Fruit fly (Drosophila melanogaster): Measurements from ENCODE around the gene RnpS1.

Gene RnpS1

DNA sequence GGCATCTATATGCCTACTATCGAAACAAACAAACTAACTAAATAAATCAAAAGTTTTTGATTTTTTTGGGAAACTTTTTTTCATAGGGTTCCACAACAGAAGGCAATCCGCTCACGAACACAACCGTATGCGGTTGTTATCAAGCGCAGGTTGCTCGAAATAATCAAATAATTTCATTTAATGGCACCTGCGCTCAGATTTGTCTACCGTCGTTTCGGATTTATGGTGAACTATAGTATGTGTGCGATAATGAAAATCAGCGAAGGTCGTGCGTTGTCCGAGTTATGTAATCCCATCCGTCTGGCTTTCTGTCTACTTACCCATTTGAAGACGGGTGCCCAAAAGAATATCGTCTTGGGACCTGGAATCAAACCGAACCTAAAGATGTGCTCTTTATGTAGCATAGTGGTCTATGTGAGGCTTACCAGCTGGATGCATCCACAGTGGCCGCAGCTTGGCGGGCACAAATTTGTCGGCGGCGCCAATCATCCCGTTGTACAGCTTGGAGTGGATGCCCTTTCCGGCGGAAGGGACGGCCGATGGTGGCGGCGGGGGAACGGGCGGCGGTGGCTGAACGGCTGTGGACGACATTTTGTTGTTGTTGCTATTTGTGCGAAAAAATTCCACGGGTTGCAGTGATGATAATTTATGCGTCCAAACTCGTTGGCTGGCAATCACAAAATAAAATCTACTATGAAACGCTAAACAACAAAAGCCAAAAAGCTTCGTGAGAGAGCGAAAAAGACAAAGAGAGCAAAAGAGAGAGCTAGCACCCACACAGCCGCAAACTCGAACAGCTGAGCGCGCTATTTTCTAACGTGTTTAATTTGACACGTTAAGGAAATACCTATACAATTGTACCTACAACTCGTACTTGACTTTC is 21.3 kb downstream of the RnpS1 start (continued):
- TF ChIP-seq pan (optimal IDR thresholded peaks at IDR 0.05) (no peak), pan (GFP tag; optimal IDR thresholded peaks at IDR 0.05 in 1 of 2, IDR thresholded peaks at IDR 0.05 in 1 of 2) (no peak), dpn (GFP tag; optimal IDR thresholded peaks at IDR 0.05) (no peak), CG5180 (GFP tag; optimal IDR thresholded peaks at IDR 0.05) (no peak), CG3281 (GFP tag; optimal IDR thresholded peaks at IDR 0.05) (no peak), jigr1 (GFP tag; IDR thresholded peaks at IDR 0.05) (no peak), CG2129 (GFP tag; IDR thresholded peaks at IDR 0.05; ENCODE audit: partially characterized antibody) (no peak), CG7987 (GFP tag; optimal IDR thresholded peaks at IDR 0.05) (peak; percentile 47), tgo (GFP tag; IDR thresholded peaks at IDR 0.05) (no peak), Pdp1 (GFP tag; optimal IDR thresholded peaks at IDR 0.05) (peak in 1 of 2 experiments; percentile 96), CG10543 (GFP tag; optimal IDR thresholded peaks at IDR 0.05) (peak; percentile 31), CG3847 (GFP tag; IDR thresholded peaks at IDR 0.05) (no peak), CG15601 (tag; optimal IDR thresholded peaks at IDR 0.05) (no peak), CG32772 (GFP tag; IDR thresholded peaks at IDR 0.05) (no peak), CG4282 (GFP tag; optimal IDR thresholded peaks at IDR 0.05) (no peak), CG31388 (GFP tag; optimal IDR thresholded peaks at IDR 0.05) (no peak), luna (GFP tag; optimal IDR thresholded peaks at IDR 0.05) (no peak), Dek (tag; optimal IDR thresholded peaks at IDR 0.05) (no peak), CG32532 (GFP tag; IDR thresholded peaks at IDR 0.05) (peak; percentile 38; the same call in 1 of the 2 replicates), Hmr (GFP tag; optimal IDR thresholded peaks at IDR 0.05) (no peak), CG1529 (GFP tag; optimal IDR thresholded peaks at IDR 0.05) (no peak), pum (GFP tag; optimal IDR thresholded peaks at IDR 0.05) (no peak), Six4 (GFP tag; optimal IDR thresholded peaks at IDR 0.05) (no peak), CG13123 (GFP tag; optimal IDR thresholded peaks at IDR 0.05) (no peak), CG4730 (GFP tag; IDR thresholded peaks at IDR 0.05) (no peak), tll (GFP tag; optimal IDR thresholded peaks at IDR 0.05) (no peak), CG10959 (GFP tag; IDR thresholded peaks at IDR 0.05) (no peak), Ptx1 (GFP tag; IDR thresholded peaks at IDR 0.05) (0 out of 2 replicates have a peak, but pooled peaks have one; percentile 7), Bgb (GFP tag; IDR thresholded peaks at IDR 0.05; ENCODE audit: partially characterized antibody) (peak; percentile 43; the same call in 1 of the 2 replicates), slbo (GFP tag; IDR thresholded peaks at IDR 0.05) (peak; percentile 19), chif (GFP tag; optimal IDR thresholded peaks at IDR 0.05) (no peak), Rx (GFP tag; IDR thresholded peaks at IDR 0.05) (no peak), eyg (GFP tag; optimal IDR thresholded peaks at IDR 0.05) (no peak), CG8478 (optimal IDR thresholded peaks at IDR 0.05) (no peak), hkb (optimal IDR thresholded peaks at IDR 0.05) (no peak), hkb (GFP tag; IDR thresholded peaks at IDR 0.05) (no peak), Vsx1 (GFP tag; optimal IDR thresholded peaks at IDR 0.05) (no peak), CG30431 (GFP tag; optimal IDR thresholded peaks at IDR 0.05) (no peak), CG31224 (GFP tag; IDR thresholded peaks at IDR 0.05) (no peak), CG16779 (GFP tag; IDR thresholded peaks at IDR 0.05) (no peak), CG18476 (GFP tag; optimal IDR thresholded peaks at IDR 0.05) (no peak), chm (GFP tag; IDR thresholded peaks at IDR 0.05) (no peak), CG4360 (GFP tag; IDR thresholded peaks at IDR 0.05) (peak; percentile 79), CG43689 (GFP tag; IDR thresholded peaks at IDR 0.05) (no peak), mirr (GFP tag; optimal IDR thresholded peaks at IDR 0.05) (no peak), CG4617 (GFP tag; optimal IDR thresholded peaks at IDR 0.05; ENCODE audit: borderline replicate concordance) (no peak), CG7786 (GFP tag; optimal IDR thresholded peaks at IDR 0.05) (no peak), hb (GFP tag; IDR thresholded peaks at IDR 0.05; ENCODE audit: partially characterized antibody) (0 out of 3 replicates have a peak, but pooled peaks have one; percentile 39), CG14014 (GFP tag; IDR thresholded peaks at IDR 0.05) (0 out of 2 replicates have a peak, but pooled peaks have one; percentile 27), D19A (tag; optimal IDR thresholded peaks at IDR 0.05) (no peak)
